Fruit fly (Drosophila melanogaster): ENCODE measurements around the gene BigH1.

Gene BigH1

dm6 chr3R:14662989-14663500, at the start of gene BigH1, which contains the start of gene Rad17:
Gene BigH1, plus strand, starts transcription at chr3R:14663450.
Gene Rad17, minus strand, starts transcription at chr3R:14663197.
- TF ChIP-seq pan (optimal IDR thresholded peaks at IDR 0.05) (no peak), CG8478 (optimal IDR thresholded peaks at IDR 0.05) (no peak), usp (GFP tag; optimal IDR thresholded peaks at IDR 0.05) (no peak), EcR (GFP tag; optimal IDR thresholded peaks at IDR 0.05) (no peak), psq (optimal IDR thresholded peaks at IDR 0.05) (no peak), Dll (optimal IDR thresholded peaks at IDR 0.05) (no peak)

- no peak for TF ChIP-seq psq (optimal IDR thresholded peaks at IDR 0.05)
- no peak for TF ChIP-seq Dll (optimal IDR thresholded peaks at IDR 0.05)
Observed at dm6 chr3R:14622571-14622970, 40.7 kb upstream of the BigH1 start.

- no peak for TF ChIP-seq psq (optimal IDR thresholded peaks at IDR 0.05)
- no peak for TF ChIP-seq Dll (optimal IDR thresholded peaks at IDR 0.05)
- no peak for TF ChIP-seq CG8478 (optimal IDR thresholded peaks at IDR 0.05)
- no peak for TF ChIP-seq pan (optimal IDR thresholded peaks at IDR 0.05)
- no peak for TF ChIP-seq EcR (GFP tag; optimal IDR thresholded peaks at IDR 0.05)
- no peak for TF ChIP-seq usp (GFP tag; optimal IDR thresholded peaks at IDR 0.05)
Observed at dm6 chr3R:14624088-14624619, 39.1 kb upstream of the BigH1 start.

- TF ChIP-seq psq (optimal IDR thresholded peaks at IDR 0.05) = no peak
- no peak for TF ChIP-seq pan (optimal IDR thresholded peaks at IDR 0.05)
- TF ChIP-seq EcR (GFP tag; optimal IDR thresholded peaks at IDR 0.05) = no peak
- TF ChIP-seq usp (GFP tag; optimal IDR thresholded peaks at IDR 0.05) = no peak
Observed at dm6 chr3R:14624671-14625070, 38.6 kb upstream of the BigH1 start.

- TF ChIP-seq CG8478 (optimal IDR thresholded peaks at IDR 0.05) (no peak), psq (optimal IDR thresholded peaks at IDR 0.05) (no peak), Dll (optimal IDR thresholded peaks at IDR 0.05) (no peak)
Observed at dm6 chr3R:14625215-14626156, 37.8 kb upstream of the BigH1 start, which contains the start of the genes put and His4r. Gene put, minus strand, starts transcription at chr3R:14625703. Gene His4r, plus strand, starts transcription at chr3R:14625755.

dm6 chr3R:14626781-14627180, 36.5 kb upstream of the BigH1 start:
- TF ChIP-seq EcR (GFP tag; optimal IDR thresholded peaks at IDR 0.05) = no peak

- TF ChIP-seq Dll (optimal IDR thresholded peaks at IDR 0.05) (no peak), psq (optimal IDR thresholded peaks at IDR 0.05) (no peak), usp (GFP tag; optimal IDR thresholded peaks at IDR 0.05) (no peak), pan (optimal IDR thresholded peaks at IDR 0.05) (no peak), CG8478 (optimal IDR thresholded peaks at IDR 0.05) (no peak), EcR (GFP tag; optimal IDR thresholded peaks at IDR 0.05) (no peak)
Observed at dm6 chr3R:14630119-14630623, 33.1 kb upstream of the BigH1 start, which contains the start of gene Cad88C. Gene Cad88C, plus strand, starts transcription at chr3R:14630478.

- TF ChIP-seq usp (GFP tag; optimal IDR thresholded peaks at IDR 0.05) = no peak
- TF ChIP-seq EcR (GFP tag; optimal IDR thresholded peaks at IDR 0.05) = no peak
- no peak for TF ChIP-seq pan (optimal IDR thresholded peaks at IDR 0.05)
- TF ChIP-seq psq (optimal IDR thresholded peaks at IDR 0.05) = no peak
- no peak for TF ChIP-seq Dll (optimal IDR thresholded peaks at IDR 0.05)
- no peak for TF ChIP-seq CG8478 (optimal IDR thresholded peaks at IDR 0.05)
Observed at dm6 chr3R:14631911-14632310, 31.3 kb upstream of the BigH1 start.

dm6 chr3R:14642463-14642862, 20.8 kb upstream of the BigH1 start, which contains the start of gene CG7886:
Gene CG7886, minus strand, starts transcription at chr3R:14642563.
- no peak for TF ChIP-seq CG8478 (optimal IDR thresholded peaks at IDR 0.05)
- no peak for TF ChIP-seq usp (GFP tag; optimal IDR thresholded peaks at IDR 0.05)
- TF ChIP-seq psq (optimal IDR thresholded peaks at IDR 0.05) = no peak
- no peak for TF ChIP-seq pan (optimal IDR thresholded peaks at IDR 0.05)
- no peak for TF ChIP-seq EcR (GFP tag; optimal IDR thresholded peaks at IDR 0.05)
- TF ChIP-seq Dll (optimal IDR thresholded peaks at IDR 0.05) = no peak

- TF ChIP-seq CG8478 (optimal IDR thresholded peaks at IDR 0.05) = no peak
- TF ChIP-seq psq (optimal IDR thresholded peaks at IDR 0.05) = peak; percentile 2
Observed at dm6 chr3R:14649307-14650239, 13.7 kb upstream of the BigH1 start.

dm6 chr3R:14650367-14650766, 12.9 kb upstream of the BigH1 start:
- TF ChIP-seq usp (GFP tag; optimal IDR thresholded peaks at IDR 0.05) (no peak), EcR (GFP tag; optimal IDR thresholded peaks at IDR 0.05) (no peak), psq (optimal IDR thresholded peaks at IDR 0.05) (no peak), Dll (optimal IDR thresholded peaks at IDR 0.05) (no peak), pan (optimal IDR thresholded peaks at IDR 0.05) (peak; percentile 38), CG8478 (optimal IDR thresholded peaks at IDR 0.05) (no peak)
